Worm (Caenorhabditis elegans) whole organism, L4 larva: ENCODE measurements around the gene acs-14.

ENCODE experiments used
- F10B5.3 ChIP-seq: sonication (generic microtip); optimal IDR thresholded peaks from 2 replicates; lab custom pipeline; 2016; ENCODE audit warnings: mild to moderate bottlenecking, missing genetic modification characterization, missing compliant biosample characterization
- F26F4.8 ChIP-seq: fragments of 200-800 bp; sonication (Bioruptor generic); conservative IDR thresholded peaks from 2 replicates; pipeline ENCODE4 v1.3.6; 2022; ENCODE audit warnings: missing genetic modification characterization, missing compliant biosample characterization
- T26A8.4 ChIP-seq: fragments of 200-800 bp; sonication (Bioruptor generic); IDR thresholded peaks from 2 replicates; pipeline ENCODE4 v1.3.6; 2022; ENCODE audit warnings: missing genetic modification characterization, missing compliant biosample characterization
- Y5F2A.4 ChIP-seq: fragments of 200-800 bp; sonication (Bioruptor generic); optimal IDR thresholded peaks from 2 replicates; lab custom pipeline; 2018; ENCODE audit warnings: mild to moderate bottlenecking, missing genetic modification characterization, missing compliant biosample characterization
- Y75B8A.6 ChIP-seq: fragments of 200-800 bp; sonication (Bioruptor generic); IDR thresholded peaks from 2 replicates; pipeline ENCODE4 v1.3.6; 2022; ENCODE audit warnings: missing genetic modification reagents, missing genetic modification characterization, missing compliant biosample characterization
- aha-1 ChIP-seq: fragments of 150-350 bp; peaks from one replicate; lab custom pipeline; 2014; ENCODE audit warnings: missing biosample characterization, missing genetic modification characterization
- attf-4 ChIP-seq: sonication (generic microtip); optimal IDR thresholded peaks from 3 replicates; lab custom pipeline; 2017; ENCODE audit warnings: missing biosample characterization, missing genetic modification characterization
- ceh-32 ChIP-seq: sonication (generic microtip); optimal IDR thresholded peaks from 2 replicates; lab custom pipeline; 2016; ENCODE audit warnings: mild to moderate bottlenecking, missing genetic modification characterization, missing compliant biosample characterization; ENCODE audit not compliant: poor library complexity
- ceh-44 ChIP-seq: fragments of 200-800 bp; sonication (Bioruptor generic); IDR thresholded peaks from 2 replicates; pipeline ENCODE4 v1.3.6; 2022; ENCODE audit warnings: missing genetic modification reagents, missing genetic modification characterization, missing compliant biosample characterization
- ces-1 ChIP-seq: fragments of 150-350 bp; sonication (generic microtip); optimal IDR thresholded peaks from 4 replicates; lab custom pipeline; 2014; ENCODE audit warnings: missing biosample characterization, missing genetic modification reagents, missing genetic modification characterization
- ctbp-1 ChIP-seq: fragments of 200-800 bp; sonication (Bioruptor generic); IDR thresholded peaks from 2 replicates; pipeline ENCODE4 v1.3.6; 2022; ENCODE audit warnings: missing genetic modification reagents, missing genetic modification characterization, missing compliant biosample characterization
- daf-12 ChIP-seq: fragments of 150-350 bp; optimal IDR thresholded peaks from 2 replicates; lab custom pipeline; 2014; ENCODE audit warnings: missing biosample characterization, missing genetic modification reagents, missing genetic modification characterization
- daf-19 ChIP-seq: fragments of 200-800 bp; sonication (Bioruptor generic); conservative IDR thresholded peaks from 2 replicates; pipeline ENCODE4 v1.3.6; 2022; ENCODE audit warnings: missing genetic modification characterization, missing compliant biosample characterization
- daf-8 ChIP-seq: fragments of 200-800 bp; sonication (Bioruptor generic); IDR thresholded peaks from 2 replicates; pipeline ENCODE4 v1.3.6; 2022; ENCODE audit warnings: missing genetic modification characterization, missing compliant biosample characterization
- dmd-6 ChIP-seq: fragments of 200-800 bp; sonication (Bioruptor generic); IDR thresholded peaks from 2 replicates; pipeline ENCODE4 v1.3.6; 2022; ENCODE audit warnings: missing genetic modification reagents, missing genetic modification characterization, missing compliant biosample characterization
- dmd-8 ChIP-seq: fragments of 200-800 bp; sonication (Bioruptor generic); IDR thresholded peaks from 2 replicates; pipeline ENCODE4 v1.3.6; 2022; ENCODE audit warnings: missing genetic modification characterization, missing compliant biosample characterization
- duxl-1 ChIP-seq: sonication (generic microtip); optimal IDR thresholded peaks from 2 replicates; lab custom pipeline; 2016; ENCODE audit warnings: mild to moderate bottlenecking, missing genetic modification characterization, moderate library complexity, missing compliant biosample characterization; ENCODE audit not compliant: poor library complexity
- dve-1 ChIP-seq: sonication (generic microtip); optimal IDR thresholded peaks from 2 replicates; lab custom pipeline; 2017; ENCODE audit warnings: antibody characterized with exemption, mild to moderate bottlenecking, missing genetic modification characterization, missing compliant biosample characterization; ENCODE audit not compliant: insufficient read depth
- hlh-11 ChIP-seq: fragments of 200-800 bp; sonication (Bioruptor generic); optimal IDR thresholded peaks from 2 replicates; lab custom pipeline; 2018; ENCODE audit warnings: mild to moderate bottlenecking, missing genetic modification characterization, missing compliant biosample characterization
- lim-7 ChIP-seq: fragments of 200-800 bp; sonication (Bioruptor generic); IDR thresholded peaks from 2 replicates; pipeline ENCODE4 v1.3.6; 2022; ENCODE audit warnings: missing genetic modification characterization, missing compliant biosample characterization
- lin-1 ChIP-seq: fragments of 200-800 bp; sonication (Bioruptor generic); IDR thresholded peaks from 2 replicates; pipeline ENCODE4 v1.3.6; 2022; ENCODE audit warnings: missing genetic modification reagents, missing genetic modification characterization, missing compliant biosample characterization
- lin-13 ChIP-seq: fragments of 150-350 bp; optimal IDR thresholded peaks from 2 replicates; lab custom pipeline; 2014; ENCODE audit warnings: missing biosample characterization, missing genetic modification reagents, missing genetic modification characterization
- lin-15B ChIP-seq: fragments of 150-350 bp; sonication (generic microtip); optimal IDR thresholded peaks from 3 replicates; lab custom pipeline; 2014; ENCODE audit warnings: missing biosample characterization, missing genetic modification characterization
- lin-29 ChIP-seq: fragments of 200-800 bp; sonication (Bioruptor generic); IDR thresholded peaks from 2 replicates; pipeline ENCODE4 v1.3.6; 2022; ENCODE audit warnings: missing genetic modification reagents, missing genetic modification characterization, missing compliant biosample characterization
- lin-38 ChIP-seq: fragments of 200-800 bp; sonication (Bioruptor generic); IDR thresholded peaks from 2 replicates; pipeline ENCODE4 v1.3.6; 2022; ENCODE audit warnings: missing genetic modification reagents, missing genetic modification characterization, missing compliant biosample characterization
- mdl-1 ChIP-seq, 2 experiments: fragments of 150-350 bp in 1 of 2; sonication (generic microtip) in 1 of 2; optimal IDR thresholded peaks; 2 replicates each; lab custom pipeline; 2014 to 2017; ENCODE audit warnings: missing biosample characterization in 2 of 2, missing genetic modification characterization in 2 of 2
- mxl-2 ChIP-seq: fragments of 200-800 bp; sonication (Bioruptor generic); conservative IDR thresholded peaks from 2 replicates; pipeline ENCODE4 v1.3.6; 2022; ENCODE audit warnings: missing genetic modification reagents, missing genetic modification characterization, missing compliant biosample characterization
- nhr-10 ChIP-seq: fragments of 150-350 bp; optimal IDR thresholded peaks from 2 replicates; lab custom pipeline; 2014; ENCODE audit warnings: missing biosample characterization, missing genetic modification characterization
- nhr-102 ChIP-seq: sonication (generic microtip); optimal IDR thresholded peaks from 2 replicates; lab custom pipeline; 2016; ENCODE audit warnings: mild to moderate bottlenecking, missing genetic modification characterization, moderate library complexity, missing compliant biosample characterization
- nhr-11 ChIP-seq: fragments of 150-350 bp; optimal IDR thresholded peaks from 2 replicates; lab custom pipeline; 2014; ENCODE audit warnings: missing biosample characterization, missing genetic modification characterization
- nhr-25 ChIP-seq: sonication (generic microtip); optimal IDR thresholded peaks from 2 replicates; lab custom pipeline; 2017; ENCODE audit warnings: missing genetic modification characterization, mild to moderate bottlenecking, missing compliant biosample characterization, antibody characterized with exemption, moderate library complexity, borderline replicate concordance; ENCODE audit not compliant: insufficient read depth
- nhr-28 ChIP-seq: fragments of 150-350 bp; optimal IDR thresholded peaks from 2 replicates; lab custom pipeline; 2014; ENCODE audit warnings: missing biosample characterization, missing genetic modification characterization
- nhr-41 ChIP-seq: fragments of 200-800 bp; sonication (Bioruptor generic); IDR thresholded peaks from 2 replicates; pipeline ENCODE4 v1.3.6; 2022; ENCODE audit warnings: missing genetic modification reagents, missing genetic modification characterization, missing compliant biosample characterization
- nhr-42 ChIP-seq: fragments of 200-800 bp; sonication (Bioruptor generic); IDR thresholded peaks from 2 replicates; pipeline ENCODE4 v1.3.6; 2022; ENCODE audit warnings: missing genetic modification characterization, missing compliant biosample characterization
- nhr-48 ChIP-seq: sonication (generic microtip); optimal IDR thresholded peaks from 2 replicates; lab custom pipeline; 2016; ENCODE audit warnings: mild to moderate bottlenecking, missing genetic modification characterization, missing compliant biosample characterization
- nhr-6 ChIP-seq: fragments of 150-350 bp; optimal IDR thresholded peaks from 2 replicates; lab custom pipeline; 2014; ENCODE audit warnings: missing biosample characterization, missing genetic modification characterization
- pha-4 ChIP-seq, 2 experiments: fragments of 150-350 bp in 1 of 2; fragments of 200-800 bp in 1 of 2; sonication (Bioruptor generic) in 1 of 2; IDR thresholded peaks in 1 of 2; optimal IDR thresholded peaks in 1 of 2; 2 replicates each; pipeline versions ENCODE4 v1.3.6 to Lab custom; 2014 to 2022; ENCODE audit warnings: missing genetic modification characterization in 2 of 2, missing genetic modification reagents in 2 of 2, missing biosample characterization in 1 of 2, missing compliant biosample characterization in 1 of 2
- pqm-1 ChIP-seq: sonication (generic microtip); optimal IDR thresholded peaks from 2 replicates; lab custom pipeline; 2017; ENCODE audit warnings: missing biosample characterization, missing genetic modification characterization
- rbr-2 ChIP-seq: sonication (generic microtip); optimal IDR thresholded peaks from 2 replicates; lab custom pipeline; 2016; ENCODE audit warnings: missing genotype, missing genetic modification characterization, missing compliant biosample characterization
- set-16 ChIP-seq: fragments of 200-800 bp; sonication (Bioruptor generic); IDR thresholded peaks from 2 replicates; pipeline ENCODE4 v1.3.6; 2022; ENCODE audit warnings: missing genetic modification reagents, missing genetic modification characterization, missing compliant biosample characterization
- snpc-1.2 ChIP-seq: fragments of 200-800 bp; sonication (Bioruptor generic); IDR thresholded peaks from 2 replicates; pipeline ENCODE4 v1.3.6; 2022; ENCODE audit warnings: missing genetic modification reagents, missing genetic modification characterization, missing compliant biosample characterization
- snpc-4 ChIP-seq: fragments of 150-350 bp; optimal IDR thresholded peaks from 2 replicates; lab custom pipeline; 2014; ENCODE audit warnings: missing biosample characterization, missing genetic modification characterization
- spr-1 ChIP-seq: sonication (generic microtip); optimal IDR thresholded peaks from 2 replicates; lab custom pipeline; 2016; ENCODE audit warnings: mild to moderate bottlenecking, missing genetic modification characterization, missing compliant biosample characterization
- spr-3 ChIP-seq: fragments of 200-800 bp; sonication (Bioruptor generic); optimal IDR thresholded peaks from 2 replicates; lab custom pipeline; 2018; ENCODE audit warnings: mild to moderate bottlenecking, missing genetic modification characterization, missing compliant biosample characterization
- unc-39 ChIP-seq: sonication (generic microtip); optimal IDR thresholded peaks from 2 replicates; lab custom pipeline; 2017; ENCODE audit warnings: missing biosample characterization, missing genetic modification characterization
- vab-7 ChIP-seq: fragments of 200-800 bp; sonication (Bioruptor generic); IDR thresholded peaks from 2 replicates; pipeline ENCODE4 v1.3.6; 2022; ENCODE audit warnings: missing genetic modification reagents, missing genetic modification characterization, missing compliant biosample characterization
- zfp-2 ChIP-seq: sonication (generic microtip); optimal IDR thresholded peaks from 2 replicates; lab custom pipeline; 2016; ENCODE audit warnings: mild to moderate bottlenecking, missing genetic modification characterization, missing compliant biosample characterization
- zfp-3 ChIP-seq: fragments of 200-800 bp; sonication (Bioruptor generic); conservative IDR thresholded peaks from 2 replicates; pipeline ENCODE4 v1.3.6; 2022; ENCODE audit warnings: missing genetic modification reagents, missing genetic modification characterization, missing compliant biosample characterization
- zip-11 ChIP-seq: fragments of 200-800 bp; sonication (Bioruptor generic); IDR thresholded peaks from 2 replicates; pipeline ENCODE4 v1.3.6; 2022; ENCODE audit warnings: missing genetic modification characterization, missing compliant biosample characterization
- zip-2 ChIP-seq: fragments of 150-350 bp; optimal IDR thresholded peaks from 2 replicates; lab custom pipeline; 2014; ENCODE audit warnings: missing biosample characterization, missing genetic modification characterization
- ztf-11 ChIP-seq: fragments of 150-350 bp; optimal IDR thresholded peaks from 2 replicates; lab custom pipeline; 2014; ENCODE audit warnings: missing biosample characterization, missing genetic modification characterization

Gene acs-14

DNA sequence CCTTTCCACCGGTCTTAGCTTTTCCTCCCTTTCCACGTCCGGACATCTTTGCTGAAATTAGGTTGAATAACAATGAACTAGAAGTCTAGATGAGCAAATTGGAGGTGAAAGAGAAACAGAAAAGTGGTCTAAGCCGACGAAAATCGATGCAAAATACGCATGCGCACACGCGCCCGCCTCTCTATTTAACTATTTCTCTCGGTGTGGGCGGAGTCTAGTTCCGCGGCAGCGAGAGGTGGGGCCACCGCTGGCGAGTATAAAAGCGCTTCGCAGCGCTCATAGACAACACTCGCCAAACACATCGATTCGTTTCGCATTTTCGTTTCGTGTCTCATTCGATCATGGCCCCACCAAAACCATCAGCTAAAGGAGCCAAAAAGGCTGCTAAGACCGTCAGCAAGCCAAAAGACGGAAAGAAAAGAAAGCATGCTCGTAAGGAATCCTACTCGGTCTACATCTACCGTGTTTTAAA is 37.3 kb downstream of the acs-14 start, which contains the start of the genes his-35 and his-41 (continued):
- TF ChIP-seq nhr-48 (tag; lab: Kevin White, UChicago) (peak; percentile 20), pqm-1 (tag; lab: Kevin White, UChicago) (no peak), nhr-11 (tag; lab: Kevin White, UChicago) (peak; percentile 76), dmd-6 (GFP tag; lab: Robert Waterston, UW) (peak; percentile 27; the same call in 1 of the 2 replicates), Y75B8A.6 (GFP tag; lab: Robert Waterston, UW) (no peak), lin-15B (tag; lab: Kevin White, UChicago) (no peak), zip-2 (no peak), snpc-1.2 (GFP tag; lab: Robert Waterston, UW) (no peak), spr-1 (tag; lab: Kevin White, UChicago) (no peak), lin-29 (GFP tag; lab: Robert Waterston, UW) (no peak), aha-1 (tag; lab: Kevin White, UChicago) (peak; percentile 96), pha-4 (GFP tag; IDR thresholded peaks at IDR 0.05; lab: Robert Waterston, UW) (no peak; the same call in 1 of the 2 replicates), pha-4 (tag; optimal IDR thresholded peaks at IDR 0.05; lab: Kevin White, UChicago) (no peak), daf-12 (no peak), dve-1 (tag; lab: Kevin White, UChicago) (no peak), F26F4.8 (GFP tag; lab: Robert Waterston, UW) (no peak), mdl-1 (tag; optimal IDR thresholded peaks at IDR 0.05; lab: Kevin White, UChicago) (peak in 1 of 2 experiments; percentile 11), nhr-42 (0 out of 2 replicates have a peak, but pooled peaks have one; percentile 27), zfp-3 (GFP tag; lab: Robert Waterston, UW) (no peak), dmd-8 (GFP tag; lab: Robert Waterston, UW) (no peak), vab-7 (GFP tag; lab: Robert Waterston, UW) (no peak), duxl-1 (tag; lab: Kevin White, UChicago) (no peak), F10B5.3 (tag; lab: Kevin White, UChicago) (no peak), ceh-32 (tag; lab: Kevin White, UChicago) (no peak), nhr-102 (peak; percentile 44), unc-39 (tag; lab: Kevin White, UChicago) (no peak), nhr-25 (tag; lab: Kevin White, UChicago) (no peak), rbr-2 (tag; lab: Kevin White, UChicago) (peak; percentile 37), attf-4 (tag; lab: Kevin White, UChicago) (no peak), lim-7 (GFP tag; lab: Robert Waterston, UW) (no peak), zfp-2 (no peak), Y5F2A.4 (no peak), zip-11 (GFP tag; lab: Robert Waterston, UW) (no peak), ctbp-1 (GFP tag; lab: Robert Waterston, UW) (no peak), ces-1 (no peak), ztf-11 (tag; lab: Kevin White, UChicago) (no peak), daf-19 (GFP tag; lab: Robert Waterston, UW) (no peak), lin-38 (GFP tag; lab: Robert Waterston, UW) (peak; percentile 61), ceh-44 (GFP tag; lab: Robert Waterston, UW) (no peak), T26A8.4 (GFP tag; lab: Robert Waterston, UW) (no peak; the same call in 1 of the 2 replicates), lin-13 (no peak), snpc-4 (tag; lab: Kevin White, UChicago) (no peak), spr-3 (GFP tag; lab: Kevin White, UChicago) (no peak), hlh-11 (tag; lab: Kevin White, UChicago) (peak; percentile 59), nhr-41 (no peak), set-16 (GFP tag; lab: Robert Waterston, UW) (peak; percentile 24; the same call in 1 of the 2 replicates), nhr-10 (no peak), lin-1 (GFP tag; lab: Robert Waterston, UW) (no peak), nhr-6 (tag; lab: Kevin White, UChicago) (no peak), daf-8 (no peak), nhr-28 (tag; lab: Kevin White, UChicago) (no peak), mxl-2 (GFP tag; lab: Robert Waterston, UW) (no peak)
